Fruit fly (Drosophila melanogaster) whole organism, larva: Measurements from ENCODE around the gene CG2493.
"Not testable (repeated sequence)": the region's sequence is repeated elsewhere in the genome, so short reads cannot be mapped to it uniquely, and the experiment has no call there.

ENCODE experiments used
- noc ChIP-seq: fragments of 200-800 bp; sonication (Bioruptor generic); optimal IDR thresholded peaks from 3 replicates; lab custom pipeline; 2019; ENCODE audit warnings: missing biosample characterization, mild to moderate bottlenecking, missing genetic modification characterization, moderate library complexity

The CG2493 gene

DNA sequence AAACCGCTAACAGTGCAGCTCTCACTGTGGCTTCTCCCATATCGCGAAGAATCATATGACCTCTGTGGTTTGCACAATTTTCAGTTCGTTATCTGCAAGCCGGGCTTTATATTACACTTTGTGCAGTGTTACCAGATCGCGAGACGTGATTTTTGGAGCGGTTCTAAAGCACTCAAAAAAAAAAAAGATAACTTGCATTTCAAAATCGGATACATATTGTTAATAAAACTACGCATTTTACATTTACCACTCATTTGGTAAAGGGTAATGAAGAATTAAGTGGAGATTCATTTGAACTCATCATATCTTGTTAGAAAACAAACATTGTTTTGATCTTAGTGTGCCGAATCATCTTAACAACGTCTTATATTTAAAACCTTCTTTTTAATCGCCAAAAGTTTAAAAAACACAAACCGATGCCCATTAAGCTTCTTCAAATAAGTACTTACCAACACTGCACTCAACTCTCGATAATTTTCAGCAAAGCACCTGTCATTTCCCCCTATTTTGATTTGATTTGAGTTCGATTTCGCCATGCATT is at the start of gene CG2493:
CG2493 (minus strand) TSS at position 129 of the 541 bp plus-strand sequence.
- TF ChIP-seq noc (tag; lab: Kevin White, UChicago): no peak

DNA sequence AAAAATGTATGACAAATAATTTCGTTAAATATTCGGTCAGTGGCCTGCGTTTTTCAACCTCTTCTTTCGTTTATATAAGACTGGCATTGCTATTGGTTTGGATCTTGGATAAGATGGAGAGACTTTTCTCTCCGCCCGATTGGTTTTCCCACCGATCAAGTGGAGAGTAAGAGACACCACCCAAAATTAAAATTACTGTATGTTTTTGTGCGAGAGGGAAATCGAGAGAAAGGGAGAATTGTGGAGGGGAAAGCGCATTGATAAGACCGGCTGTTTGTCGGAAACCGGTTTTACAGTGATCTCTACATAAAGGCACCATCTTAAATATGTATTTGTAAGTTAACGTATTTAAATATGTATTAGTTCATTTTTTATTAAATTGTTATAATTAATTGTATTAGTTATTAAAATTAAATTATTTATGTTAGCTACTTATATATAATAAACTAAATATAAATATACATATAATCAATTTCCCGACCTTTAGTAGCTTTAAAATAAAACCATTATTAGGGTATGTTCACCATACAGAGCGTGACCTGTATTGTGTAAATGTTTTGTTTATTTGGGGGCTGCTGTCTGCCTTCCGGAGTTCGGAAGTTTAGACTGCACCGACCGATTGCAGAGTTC is 31.3 kb upstream of the CG2493 start, which contains the start of gene CG34007:
CG34007 (plus strand) TSS at position 608 of the 630 bp plus-strand sequence.
- TF ChIP-seq noc (tag; lab: Kevin White, UChicago): no peak

DNA sequence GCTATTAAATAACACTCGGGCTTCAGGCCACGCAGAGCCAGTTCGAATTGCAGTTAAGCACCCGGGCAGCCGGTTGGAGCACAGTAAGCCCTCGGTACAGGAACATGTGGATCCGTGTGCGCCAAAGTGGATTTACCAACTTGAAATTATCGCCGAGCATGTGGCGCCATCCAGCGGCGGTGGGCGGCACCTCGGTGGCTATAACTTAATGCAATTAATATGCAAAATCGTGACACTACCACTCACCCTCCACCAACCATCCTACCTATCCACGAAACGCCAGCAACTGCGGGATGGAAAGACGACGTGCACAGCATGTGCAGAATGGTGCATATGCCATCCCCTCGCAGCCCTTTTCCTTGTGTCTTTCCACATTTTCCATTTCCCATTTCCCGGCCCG is 24.9 kb upstream of the CG2493 start:
- no peak for TF ChIP-seq noc (tag; lab: Kevin White, UChicago)

DNA sequence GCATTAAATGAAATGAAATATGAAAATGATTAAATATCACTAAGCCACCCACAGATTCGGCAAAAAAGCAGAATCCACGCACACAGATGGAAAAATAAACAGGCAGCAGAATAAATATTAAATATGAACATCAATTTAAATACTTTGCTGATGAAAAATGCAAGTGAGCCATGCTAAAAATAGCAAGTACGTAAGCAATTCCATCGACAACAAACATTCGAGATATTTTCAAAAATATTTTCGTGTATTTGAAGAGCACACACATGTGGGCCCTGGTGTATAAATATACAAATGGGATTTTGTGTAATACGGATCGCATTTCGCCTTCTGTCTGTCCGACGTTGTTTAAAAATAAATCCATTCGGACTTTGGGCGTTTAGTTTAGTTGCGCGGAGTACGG is 24.5 kb upstream of the CG2493 start:
- TF ChIP-seq noc (tag; lab: Kevin White, UChicago): no peak

DNA sequence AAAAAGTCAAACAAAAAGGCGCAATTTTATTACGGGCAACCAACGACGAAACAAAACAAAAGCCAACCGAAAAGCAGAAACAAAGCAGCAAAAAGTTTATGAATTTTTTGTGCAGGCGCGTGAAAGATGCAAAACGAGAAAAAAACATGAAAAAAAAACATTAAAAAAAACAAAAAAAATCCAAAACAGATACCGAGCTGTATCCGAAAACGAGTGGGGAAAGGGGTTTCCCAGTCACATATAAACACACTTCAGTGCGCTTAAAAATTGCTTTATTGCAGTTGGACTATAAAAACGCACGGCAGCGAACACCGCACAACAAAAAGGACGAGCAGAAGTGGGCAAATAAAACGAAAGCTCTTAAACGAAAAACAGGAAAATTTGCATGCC is 23.5 kb upstream of the CG2493 start:
- TF ChIP-seq noc (tag; lab: Kevin White, UChicago): no peak

DNA sequence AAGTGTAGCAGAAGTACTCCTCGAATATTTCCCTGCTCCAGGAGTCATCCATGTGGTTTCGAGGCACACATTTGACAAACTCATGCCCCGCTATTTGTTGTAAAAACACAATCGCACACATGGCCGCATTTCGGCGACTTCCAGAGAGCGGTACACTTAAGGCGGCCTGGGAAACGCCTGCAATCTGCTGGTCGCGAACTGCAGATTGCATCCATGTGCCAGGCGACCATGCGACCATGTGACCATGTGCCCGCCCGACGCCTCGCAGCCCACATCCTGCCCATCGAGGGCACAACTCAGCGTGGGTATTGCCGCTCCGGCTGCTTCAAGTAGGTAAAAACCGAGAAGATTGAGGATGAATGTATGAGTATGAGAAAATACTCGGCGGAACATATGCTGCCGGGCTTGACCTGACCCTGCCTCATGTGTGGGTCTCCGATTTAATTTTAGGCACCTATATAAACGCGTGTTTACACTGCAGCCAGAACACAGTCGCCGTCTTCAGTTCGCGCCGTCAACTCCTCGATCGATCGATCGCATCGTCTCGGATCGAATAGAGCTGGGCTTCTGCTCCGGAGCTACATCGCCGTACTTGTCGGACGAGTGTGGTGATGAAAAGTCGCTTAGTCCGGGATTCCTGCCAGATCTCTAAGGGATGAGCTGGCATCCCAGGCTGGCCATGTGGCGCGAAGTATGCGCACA is 23.0 kb upstream of the CG2493 start:
- TF ChIP-seq noc (tag; lab: Kevin White, UChicago): no peak

DNA sequence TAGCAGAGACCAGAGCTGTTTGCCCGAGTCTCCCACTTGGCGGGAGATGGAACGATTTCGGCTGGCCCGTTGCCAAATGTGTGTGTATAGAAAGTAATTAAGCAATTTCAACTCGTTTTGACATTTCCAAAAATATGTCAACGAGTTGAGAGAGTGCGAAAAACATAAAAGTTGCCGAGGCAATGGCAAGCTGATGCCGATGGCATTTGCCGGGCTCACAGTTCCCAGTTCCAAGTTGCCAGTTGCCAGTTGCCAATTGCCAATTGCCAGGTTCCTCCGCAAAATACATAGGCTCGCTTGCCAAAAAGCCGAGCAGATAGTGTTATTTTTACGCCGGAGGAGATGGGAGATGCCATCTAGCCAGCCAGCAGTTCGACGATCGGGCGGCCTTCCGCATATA is 20.4 kb upstream of the CG2493 start:
- no peak for TF ChIP-seq noc (tag; lab: Kevin White, UChicago)

DNA sequence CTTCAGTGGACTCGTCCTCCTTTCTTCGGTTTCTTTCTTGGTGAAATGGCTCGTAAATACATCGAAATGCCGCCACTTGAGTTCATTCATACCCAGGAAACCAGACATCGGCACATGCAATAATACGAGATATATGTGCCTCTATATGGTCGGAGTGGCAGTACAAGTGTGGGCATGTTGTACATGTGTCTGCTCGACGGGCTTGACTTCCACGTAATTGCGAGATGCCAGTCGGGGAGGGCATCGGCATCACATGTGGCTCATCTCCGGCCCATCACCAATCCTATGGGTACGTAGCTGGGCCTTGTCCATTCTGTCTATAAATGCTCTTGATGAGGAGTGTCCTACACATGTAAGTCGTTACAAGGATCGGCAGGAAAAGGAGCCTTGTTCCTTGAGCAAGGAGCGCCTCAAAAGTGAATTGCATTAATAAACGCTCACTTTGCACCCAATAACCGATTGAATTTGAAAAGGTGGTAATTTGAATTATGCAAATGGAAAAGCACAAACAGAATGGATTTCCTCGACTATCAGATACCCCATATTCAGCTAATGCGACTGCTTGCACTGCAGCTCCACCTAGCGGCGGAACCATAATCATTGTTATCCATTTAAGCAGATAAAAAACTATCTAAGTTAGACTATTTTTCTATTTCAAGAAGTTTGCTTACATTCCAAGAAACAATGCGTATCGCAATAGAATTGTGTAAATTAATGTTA is 18.1 kb upstream of the CG2493 start:
- no peak for TF ChIP-seq noc (tag; lab: Kevin White, UChicago)

DNA sequence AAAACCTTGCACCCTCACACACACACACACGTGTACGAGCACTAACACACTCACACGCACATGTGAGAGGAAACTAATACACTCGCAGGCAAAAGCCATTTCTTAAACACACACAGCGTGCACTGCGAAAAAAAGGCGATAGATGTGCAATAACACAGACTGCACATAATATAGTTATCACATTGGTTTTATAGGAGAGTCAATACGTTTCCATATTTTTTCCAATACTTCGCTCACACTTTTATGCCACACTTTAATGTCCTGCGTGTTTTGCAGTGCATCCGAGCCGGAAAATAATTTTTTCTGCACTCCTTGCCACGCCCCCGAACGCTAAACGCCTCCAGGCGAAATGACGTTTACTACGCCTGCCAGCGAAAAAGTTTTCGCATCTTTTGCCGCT is 16.4 kb upstream of the CG2493 start:
- no peak for TF ChIP-seq noc (tag; lab: Kevin White, UChicago)

DNA sequence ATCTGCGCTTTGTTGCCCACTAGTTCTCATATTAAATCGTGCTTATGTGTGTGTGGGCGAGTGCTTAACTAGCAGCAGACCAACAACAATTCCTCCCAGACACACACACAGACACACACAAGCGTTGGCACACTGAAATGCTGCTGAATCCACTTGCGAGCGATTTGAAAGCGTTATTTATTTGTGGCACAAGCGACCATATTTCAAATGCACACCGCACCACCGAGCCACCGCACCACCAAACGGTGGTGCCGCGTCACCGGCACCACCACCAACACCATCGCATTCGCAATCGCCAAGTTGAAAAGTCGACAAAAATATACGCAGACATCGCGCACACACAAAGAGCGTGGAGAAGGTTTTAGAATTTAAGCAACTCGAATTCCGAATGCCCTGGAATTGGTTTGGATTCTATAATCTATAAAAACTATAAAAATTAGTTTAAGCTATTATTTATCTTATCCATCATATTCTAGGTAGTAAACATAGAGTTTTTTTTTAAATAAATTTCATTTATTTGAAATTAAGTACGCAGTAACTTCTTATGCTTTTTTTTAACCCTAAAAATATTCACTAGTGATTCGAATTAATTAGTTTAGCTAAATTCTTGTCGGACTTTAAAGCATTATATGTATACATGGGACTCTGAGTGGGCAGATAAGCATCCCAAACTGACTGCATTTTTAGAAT is 15.4 kb upstream of the CG2493 start:
- TF ChIP-seq noc (tag; lab: Kevin White, UChicago): no peak

DNA sequence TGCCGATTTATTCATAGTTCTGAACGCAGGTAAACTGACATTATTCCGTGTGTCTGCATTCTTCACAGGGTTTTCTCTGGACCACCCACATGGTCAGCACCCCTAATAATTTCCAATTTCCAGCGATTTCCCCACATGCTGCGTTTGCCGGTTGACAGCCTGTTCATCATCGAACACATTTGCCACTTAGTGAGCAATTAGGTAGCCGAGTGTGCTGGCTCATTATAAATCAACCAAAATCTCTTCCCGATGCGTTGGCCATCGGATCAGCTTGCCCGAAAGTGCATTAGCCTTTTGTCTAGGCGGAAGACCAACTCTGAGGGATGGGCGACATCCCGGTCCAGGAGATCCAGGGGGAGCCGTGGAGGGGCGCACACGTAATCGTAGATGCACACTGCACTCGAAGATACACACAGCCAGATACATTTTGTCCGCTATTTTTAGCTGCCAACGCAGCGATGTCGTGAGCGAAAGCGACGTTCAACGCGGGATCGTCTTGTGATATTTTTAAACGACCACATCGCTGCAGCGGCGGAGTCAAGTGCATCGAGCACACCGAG is 13.6 kb upstream of the CG2493 start:
- no peak for TF ChIP-seq noc (tag; lab: Kevin White, UChicago)

DNA sequence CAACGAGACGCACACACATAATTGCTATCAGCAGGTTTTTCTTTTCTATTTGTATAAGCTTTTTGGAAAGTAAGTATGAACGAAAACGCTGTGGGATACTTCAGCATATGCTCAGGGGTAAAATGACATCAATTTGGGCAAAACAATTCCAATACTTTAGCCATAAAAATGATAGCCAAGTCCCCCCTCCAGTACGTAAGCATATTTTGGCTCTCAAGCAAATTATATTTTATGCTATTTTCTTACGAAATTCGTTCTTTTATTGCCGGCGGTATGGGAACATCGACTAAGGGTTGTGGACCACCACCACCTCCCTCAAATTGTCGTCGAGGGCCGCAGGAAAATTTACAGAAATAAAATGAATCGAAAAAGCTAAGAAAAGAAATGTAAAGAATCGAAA is 10.0 kb upstream of the CG2493 start, which contains the start of gene CG43233:
CG43233 (minus strand) TSS at position 101 of the 400 bp plus-strand sequence.
- TF ChIP-seq noc (tag; lab: Kevin White, UChicago): no peak

DNA sequence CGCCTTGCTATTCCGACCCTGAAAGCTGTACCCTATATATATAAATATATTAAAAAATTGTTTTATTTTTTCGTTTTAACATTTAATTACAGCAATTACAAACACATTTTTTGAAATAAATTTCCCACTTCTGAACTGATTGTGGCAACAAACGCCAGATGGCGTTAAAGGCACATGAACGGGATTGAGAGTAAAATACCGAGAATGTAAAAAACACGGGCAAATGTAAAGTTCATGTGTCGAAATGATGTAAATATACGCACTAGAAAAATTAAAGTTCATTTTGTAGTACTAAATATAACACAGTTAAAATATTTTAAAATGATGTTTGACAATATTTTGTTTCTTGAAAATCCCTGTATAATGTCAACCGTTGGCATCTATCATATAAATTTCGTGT is 1.1 kb upstream of the CG2493 start:
- no peak for TF ChIP-seq noc (tag; lab: Kevin White, UChicago)

DNA sequence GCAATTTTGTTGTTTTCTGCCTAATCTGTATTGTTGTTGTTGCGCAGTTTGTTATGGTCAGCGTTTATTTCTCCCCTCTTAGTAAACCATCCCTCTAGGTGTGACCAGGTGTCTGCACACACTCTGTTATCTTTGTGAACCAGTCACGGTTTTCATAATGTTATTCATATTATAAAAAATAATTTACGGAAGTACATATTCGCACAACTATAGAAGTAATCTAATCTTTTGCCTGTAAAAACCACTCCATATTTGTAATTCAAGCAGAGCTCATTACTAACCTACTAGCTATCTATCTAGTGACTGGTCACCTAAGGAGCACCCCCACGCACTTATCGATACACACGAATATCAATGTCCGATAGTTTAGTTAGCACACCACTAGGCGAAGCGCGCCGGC is 4.3 kb downstream of the CG2493 start, which contains the start of the genes CG18858 and Cdc23:
CG18858 (minus strand) TSS at position 101 of the 400 bp plus-strand sequence.
Cdc23 (plus strand) TSS at position 368 of the 400 bp plus-strand sequence.
- TF ChIP-seq noc (tag; lab: Kevin White, UChicago): not testable (repeated sequence)

DNA sequence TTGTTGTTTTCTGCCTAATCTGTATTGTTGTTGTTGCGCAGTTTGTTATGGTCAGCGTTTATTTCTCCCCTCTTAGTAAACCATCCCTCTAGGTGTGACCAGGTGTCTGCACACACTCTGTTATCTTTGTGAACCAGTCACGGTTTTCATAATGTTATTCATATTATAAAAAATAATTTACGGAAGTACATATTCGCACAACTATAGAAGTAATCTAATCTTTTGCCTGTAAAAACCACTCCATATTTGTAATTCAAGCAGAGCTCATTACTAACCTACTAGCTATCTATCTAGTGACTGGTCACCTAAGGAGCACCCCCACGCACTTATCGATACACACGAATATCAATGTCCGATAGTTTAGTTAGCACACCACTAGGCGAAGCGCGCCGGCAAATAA is 13.4 kb downstream of the CG2493 start, which contains the start of the genes CG31683 and CG31687:
CG31683 (minus strand) TSS at position 101 of the 400 bp plus-strand sequence.
CG31687 (plus strand) TSS at position 362 of the 400 bp plus-strand sequence.
- TF ChIP-seq noc (tag; lab: Kevin White, UChicago): not testable (repeated sequence)
